Fruit fly (Drosophila melanogaster) whole organism, adult: Measurements from ENCODE around the gene Atg18a.

Source experiments
- CG11617 ChIP-seq: fragments of 200-800 bp; sonication (Bioruptor generic); optimal IDR thresholded peaks from 2 replicates; lab custom pipeline; 2017; ENCODE audit warnings: mild to moderate bottlenecking, missing biosample characterization, missing genetic modification reagents, missing genetic modification characterization
- CG12768 ChIP-seq: fragments of 200-800 bp; sonication (Bioruptor generic); optimal IDR thresholded peaks from 2 replicates; lab custom pipeline; 2017; ENCODE audit warnings: missing biosample characterization, missing genetic modification characterization, mild to moderate bottlenecking, moderate library complexity, missing genetic modification reagents
- CG14711 ChIP-seq: fragments of 200-800 bp; sonication (Bioruptor generic); optimal IDR thresholded peaks from 2 replicates; lab custom pipeline; 2018; ENCODE audit warnings: missing biosample characterization, mild to moderate bottlenecking, missing genetic modification characterization, moderate library complexity
- CG5204 ChIP-seq: fragments of 200-800 bp; sonication (Bioruptor generic); optimal IDR thresholded peaks from 2 replicates; lab custom pipeline; 2016; ENCODE audit warnings: missing biosample characterization, missing genetic modification characterization
- CG7045 ChIP-seq: fragments of 200-800 bp; sonication (Bioruptor generic); optimal IDR thresholded peaks from 2 replicates; lab custom pipeline; 2017; ENCODE audit warnings: missing biosample characterization, mild to moderate bottlenecking, missing genetic modification characterization
- CG7101 ChIP-seq: fragments of 200-800 bp; sonication (Bioruptor generic); optimal IDR thresholded peaks from 2 replicates; lab custom pipeline; 2018; ENCODE audit warnings: missing biosample characterization, mild to moderate bottlenecking, missing genetic modification characterization, moderate library complexity
- Hr96 ChIP-seq: fragments of 200-800 bp; sonication (Bioruptor generic); optimal IDR thresholded peaks from 2 replicates; lab custom pipeline; 2016; ENCODE audit warnings: missing biosample characterization, missing genetic modification characterization
- bab1 ChIP-seq: fragments of 200-800 bp; sonication (Bioruptor generic); optimal IDR thresholded peaks from 3 replicates; lab custom pipeline; 2019; ENCODE audit warnings: missing biosample characterization, mild to moderate bottlenecking, missing genetic modification characterization, moderate library complexity
- cic ChIP-seq: fragments of 200-800 bp; sonication (Bioruptor generic); optimal IDR thresholded peaks from 2 replicates; lab custom pipeline; 2017; ENCODE audit warnings: missing biosample characterization, mild to moderate bottlenecking, missing genetic modification characterization, moderate library complexity
- kay ChIP-seq: fragments of 200-800 bp; sonication (Bioruptor generic); peaks from one replicate; lab custom pipeline; 2016; ENCODE audit warnings: missing biosample characterization, missing genetic modification characterization, borderline replicate concordance
- ovo ChIP-seq: fragments of 200-800 bp; sonication (Bioruptor generic); optimal IDR thresholded peaks from 2 replicates; lab custom pipeline; 2016; ENCODE audit warnings: missing biosample characterization, missing genetic modification characterization
- pad ChIP-seq: fragments of 200-800 bp; sonication (Bioruptor generic); optimal IDR thresholded peaks from 3 replicates; lab custom pipeline; 2017; ENCODE audit warnings: missing biosample characterization, missing genetic modification characterization, mild to moderate bottlenecking, moderate library complexity, missing genetic modification reagents
- toe ChIP-seq: fragments of 200-800 bp; sonication (Bioruptor generic); optimal IDR thresholded peaks from 2 replicates; lab custom pipeline; 2016; ENCODE audit warnings: missing biosample characterization, missing genetic modification characterization

DNA sequence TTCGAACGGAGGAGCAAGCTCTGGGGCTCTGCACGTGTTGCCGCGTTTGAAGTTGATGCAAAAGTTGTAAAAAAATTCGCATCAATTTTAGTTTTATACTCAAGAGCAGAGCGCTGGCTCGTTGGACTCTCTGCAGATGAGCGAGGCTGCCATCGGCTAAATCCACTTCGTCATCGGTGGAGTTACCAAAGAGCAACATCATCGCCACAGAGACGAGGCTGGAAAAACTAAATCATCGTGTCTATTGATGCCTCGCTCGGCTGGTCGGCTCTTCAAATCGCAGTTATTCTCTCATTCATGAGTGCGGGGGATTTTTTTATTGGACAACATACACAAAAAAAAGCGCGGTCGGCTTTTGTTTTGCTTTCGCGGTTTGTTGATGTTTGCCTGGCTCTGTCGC lies 21.2 kb upstream of the Atg18a start, which contains the start of gene CG13675:
- TF ChIP-seq bab1 (GFP tag; lab: Kevin White, UChicago) (no peak), toe (no peak), CG12768 (GFP tag; lab: Kevin White, UChicago) (no peak), CG7101 (tag; lab: Kevin White, UChicago) (no peak), pad (GFP tag; lab: Kevin White, UChicago) (no peak), CG5204 (GFP tag; lab: Kevin White, UChicago) (no peak), CG7045 (GFP tag; lab: Kevin White, UChicago) (no peak), ovo (GFP tag; lab: Kevin White, UChicago) (no peak), cic (GFP tag; lab: Kevin White, UChicago) (no peak), kay (GFP tag; lab: Kevin White, UChicago) (no peak), CG14711 (no peak), Hr96 (GFP tag; lab: Kevin White, UChicago) (no peak), CG11617 (no peak)
